Fruit fly (Drosophila melanogaster): ENCODE results near the gene bcn92.

bcn92 gene

dm6 chrX:2135868-2136787 is 13.3 kb downstream of the bcn92 start (continued):
- no peak for TF ChIP-seq pan (optimal IDR thresholded peaks at IDR 0.05)
- TF ChIP-seq pan (GFP tag; optimal IDR thresholded peaks at IDR 0.05 in 1 of 2, IDR thresholded peaks at IDR 0.05 in 1 of 2): peak in 1 of 2 experiments; percentile 66
- TF ChIP-seq sens-2 (GFP tag; IDR thresholded peaks at IDR 0.05): no peak
- TF ChIP-seq MTF-1 (GFP tag; optimal IDR thresholded peaks at IDR 0.05; ENCODE audit: borderline replicate concordance): no peak
- TF ChIP-seq sob (GFP tag; IDR thresholded peaks at IDR 0.05): 0 out of 2 replicates have a peak, but pooled peaks have one; percentile 5
- TF ChIP-seq CG18599 (GFP tag; optimal IDR thresholded peaks at IDR 0.05): peak; percentile 52
- no peak for TF ChIP-seq CG3407 (GFP tag; optimal IDR thresholded peaks at IDR 0.05)
- peak; percentile 38 for TF ChIP-seq p53 (GFP tag; optimal IDR thresholded peaks at IDR 0.05)
- TF ChIP-seq CG13775 (GFP tag; optimal IDR thresholded peaks at IDR 0.05): peak; percentile 57
- TF ChIP-seq ems (GFP tag; optimal IDR thresholded peaks at IDR 0.05): no peak
- peak; percentile 42 for TF ChIP-seq CG4820 (GFP tag; optimal IDR thresholded peaks at IDR 0.05)
- TF ChIP-seq CG11723 (GFP tag; optimal IDR thresholded peaks at IDR 0.05): no peak
- TF ChIP-seq CG31441 (GFP tag; IDR thresholded peaks at IDR 0.05): no peak
- no peak for TF ChIP-seq NC2β (GFP tag; optimal IDR thresholded peaks at IDR 0.05)
- no peak for TF ChIP-seq CG15696 (tag; optimal IDR thresholded peaks at IDR 0.05)
- no peak for TF ChIP-seq zen2 (GFP tag; IDR thresholded peaks at IDR 0.05; ENCODE audit: partially characterized antibody)
- TF ChIP-seq CG12769 (tag; optimal IDR thresholded peaks at IDR 0.05): no peak
- TF ChIP-seq CG4730 (GFP tag; IDR thresholded peaks at IDR 0.05): peak; percentile 54; the same call in 1 of the 2 replicates
- no peak for TF ChIP-seq ato (GFP tag; IDR thresholded peaks at IDR 0.05; ENCODE audit: partially characterized antibody)
- TF ChIP-seq lov (optimal IDR thresholded peaks at IDR 0.05): peak; percentile 82
- no peak for TF ChIP-seq lov (GFP tag; IDR thresholded peaks at IDR 0.05)
- no peak for TF ChIP-seq CG1602 (GFP tag; optimal IDR thresholded peaks at IDR 0.05)
- no peak for TF ChIP-seq CG15479 (GFP tag; optimal IDR thresholded peaks at IDR 0.05)
- TF ChIP-seq Neu2 (GFP tag; optimal IDR thresholded peaks at IDR 0.05; ENCODE audit: borderline replicate concordance): no peak
- peak; percentile 81 for TF ChIP-seq Ets65A (GFP tag)
- TF ChIP-seq CG15514 (GFP tag; optimal IDR thresholded peaks at IDR 0.05): peak; percentile 6
- peak; percentile 20 for TF ChIP-seq Ssrp (tag; optimal IDR thresholded peaks at IDR 0.05)
- peak; percentile 37; the same call in 1 of the 2 replicates for TF ChIP-seq al (GFP tag; IDR thresholded peaks at IDR 0.05)
- TF ChIP-seq scrt (GFP tag; optimal IDR thresholded peaks at IDR 0.05): peak; percentile 26
- peak; percentile 58 for TF ChIP-seq jumu (GFP tag; optimal IDR thresholded peaks at IDR 0.05)
- TF ChIP-seq pho (GFP tag; optimal IDR thresholded peaks at IDR 0.05): peak; percentile 27
- peak; percentile 22 for TF ChIP-seq tio (GFP tag; optimal IDR thresholded peaks at IDR 0.05)
- TF ChIP-seq sug (tag; optimal IDR thresholded peaks at IDR 0.05): no peak
- TF ChIP-seq lmd (GFP tag; IDR thresholded peaks at IDR 0.05): peak; percentile 62
- TF ChIP-seq CG33557 (GFP tag; optimal IDR thresholded peaks at IDR 0.05): no peak
- TF ChIP-seq Rfx (GFP tag; IDR thresholded peaks at IDR 0.05): peak; percentile 54
- TF ChIP-seq twi (tag; optimal IDR thresholded peaks at IDR 0.05): peak; percentile 75
- TF ChIP-seq kni (GFP tag; optimal IDR thresholded peaks at IDR 0.05): no peak
- no peak for TF ChIP-seq unc-4 (GFP tag; IDR thresholded peaks at IDR 0.05; ENCODE audit: partially characterized antibody)
- TF ChIP-seq Tbp (GFP tag; optimal IDR thresholded peaks at IDR 0.05): no peak
- TF ChIP-seq tin (GFP tag; optimal IDR thresholded peaks at IDR 0.05): no peak
- no peak for TF ChIP-seq rib (GFP tag; IDR thresholded peaks at IDR 0.05)
- no peak for TF ChIP-seq CkIIα-i1 (GFP tag; IDR thresholded peaks at IDR 0.05)
- TF ChIP-seq CG30431 (GFP tag; optimal IDR thresholded peaks at IDR 0.05): peak; percentile 12
- TF ChIP-seq ATbp (GFP tag; optimal IDR thresholded peaks at IDR 0.05): peak; percentile 34
- peak; percentile 49 for TF ChIP-seq Drgx (GFP tag; IDR thresholded peaks at IDR 0.05)
- TF ChIP-seq ewg (GFP tag; optimal IDR thresholded peaks at IDR 0.05): no peak
- TF ChIP-seq gem (tag; optimal IDR thresholded peaks at IDR 0.05): peak; percentile 59

All from whole organism, embryonic.